Worm (Caenorhabditis elegans): ENCODE results near the gene str-79.
A peak's percentile ranks its signal among the peaks of the same experiment; 100 is the strongest.

str-79 gene

ce11 chrX:2018848-2019247, 49.2 kb downstream of the str-79 start, which contains the start of gene Y102A11A.3:
Gene Y102A11A.3, plus strand, starts transcription at chrX:2019148.
- TF ChIP-seq sptf-2 (GFP tag; optimal IDR thresholded peaks at IDR 0.05) = no peak
- TF ChIP-seq ztf-25 (GFP tag; IDR thresholded peaks at IDR 0.05) = no peak
- TF ChIP-seq attf-5 (GFP tag; optimal IDR thresholded peaks at IDR 0.05) = no peak
- TF ChIP-seq F23B12.7 (tag; optimal IDR thresholded peaks at IDR 0.05; ENCODE audit: insufficient read depth) = no peak
- no peak for TF ChIP-seq lin-26 (GFP tag; IDR thresholded peaks at IDR 0.05)
- no peak for TF ChIP-seq bed-2 (GFP tag; IDR thresholded peaks at IDR 0.05)
- TF ChIP-seq F52B5.7 (tag; optimal IDR thresholded peaks at IDR 0.05) = no peak
- TF ChIP-seq efl-1 (GFP tag; optimal IDR thresholded peaks at IDR 0.05) = no peak
- no peak for TF ChIP-seq mel-28 (tag; optimal IDR thresholded peaks at IDR 0.05; ENCODE audit: borderline replicate concordance)
- TF ChIP-seq egl-44 (GFP tag; IDR thresholded peaks at IDR 0.05) = no peak
- no peak for TF ChIP-seq hrde-1 (tag; optimal IDR thresholded peaks at IDR 0.05; ENCODE audit: borderline replicate concordance)
- TF ChIP-seq F22D6.2 (tag; optimal IDR thresholded peaks at IDR 0.05) = no peak
- no peak for TF ChIP-seq Y53F4B.3 (GFP tag; IDR thresholded peaks at IDR 0.05)
- TF ChIP-seq rec-8 (tag; optimal IDR thresholded peaks at IDR 0.05) = no peak
- no peak for TF ChIP-seq ceh-100 (GFP tag; IDR thresholded peaks at IDR 0.05)
- no peak for TF ChIP-seq hmg-1.2 (GFP tag; IDR thresholded peaks at IDR 0.05)

DNA sequence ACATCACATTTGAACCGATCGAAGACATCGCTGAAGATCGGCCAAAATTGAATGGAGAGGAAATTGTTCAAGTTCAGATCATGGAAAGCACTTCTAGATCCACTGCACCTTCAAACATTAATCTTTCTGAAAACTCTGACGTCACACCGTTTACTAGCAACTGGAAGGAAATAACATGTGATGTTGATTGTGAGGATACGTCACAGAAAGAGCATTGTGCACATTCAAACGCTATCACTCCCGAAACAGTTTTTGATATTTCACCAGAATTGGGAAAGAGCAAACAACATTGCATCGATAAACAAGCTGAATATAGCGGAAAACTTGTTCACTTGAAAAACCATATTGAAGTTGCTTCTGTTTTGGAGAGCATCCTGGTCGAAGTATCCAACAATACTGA, 51.9 kb downstream of the str-79 start:
- peak; percentile 3 for TF ChIP-seq nhr-80 (tag; optimal IDR thresholded peaks at IDR 0.05)
- no peak for TF ChIP-seq zfh-2 (GFP tag; conservative IDR thresholded peaks at IDR 0.05)
